Worm (Caenorhabditis elegans) whole organism, L3 larva: Measurements from ENCODE around the gene C25A8.5.

ENCODE experiments used
- ama-1 ChIP-seq: fragments of 150-350 bp; optimal IDR thresholded peaks from 2 replicates; lab custom pipeline; 2018
- ceh-82 ChIP-seq: fragments of 150-350 bp; optimal IDR thresholded peaks from 2 replicates; lab custom pipeline; 2014; ENCODE audit warnings: missing biosample characterization, missing genetic modification characterization
- elt-1 ChIP-seq: fragments of 150-350 bp; optimal IDR thresholded peaks from 2 replicates; lab custom pipeline; 2014; ENCODE audit warnings: missing biosample characterization, missing genetic modification characterization
- nhr-28 ChIP-seq: fragments of 150-350 bp; optimal IDR thresholded peaks from 2 replicates; lab custom pipeline; 2014; ENCODE audit warnings: missing biosample characterization, missing genetic modification characterization
- nhr-67 ChIP-seq: fragments of 150-350 bp; optimal IDR thresholded peaks from 2 replicates; lab custom pipeline; 2014; ENCODE audit warnings: missing biosample characterization, missing genetic modification characterization
- skn-1 ChIP-seq: fragments of 150-350 bp; optimal IDR thresholded peaks from 2 replicates; lab custom pipeline; 2014; ENCODE audit warnings: missing biosample characterization, missing genetic modification characterization
- snpc-4 ChIP-seq: fragments of 150-350 bp; optimal IDR thresholded peaks from 2 replicates; lab custom pipeline; 2014; ENCODE audit warnings: missing biosample characterization, missing genetic modification characterization
- ztf-11 ChIP-seq: fragments of 150-350 bp; optimal IDR thresholded peaks from 2 replicates; lab custom pipeline; 2014; ENCODE audit warnings: missing biosample characterization, missing genetic modification characterization

DNA sequence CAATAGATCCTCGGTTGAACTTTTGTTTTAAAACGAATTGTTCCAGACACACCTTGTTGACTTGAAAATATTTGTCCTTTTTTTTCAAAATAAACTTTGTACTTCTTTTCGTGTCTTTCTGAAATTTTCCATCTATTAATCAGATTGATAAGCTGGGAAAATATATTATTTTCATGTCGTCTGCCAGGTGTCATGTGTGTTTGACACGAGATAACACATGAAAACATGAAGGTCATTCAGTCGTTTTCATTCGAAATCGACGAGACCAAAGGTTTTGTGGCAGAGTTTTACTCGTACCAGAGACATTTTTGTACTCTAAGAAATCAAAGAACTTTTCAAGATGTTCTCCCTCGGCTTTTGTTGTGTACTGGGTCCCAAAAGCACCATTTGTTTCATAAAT is 21.3 kb downstream of the C25A8.5 start:
- TF ChIP-seq snpc-4 (tag; lab: Kevin White, UChicago) (no peak), nhr-67 (tag; lab: Kevin White, UChicago) (no peak), skn-1 (tag; lab: Kevin White, UChicago) (no peak), ama-1 (lab: Kevin White, UChicago) (no peak), elt-1 (tag; lab: Kevin White, UChicago) (no peak), ceh-82 (no peak), nhr-28 (tag; lab: Kevin White, UChicago) (no peak), ztf-11 (tag; lab: Kevin White, UChicago) (no peak)
